Worm (Caenorhabditis elegans) whole organism, L4/young adult: ENCODE measurements around the gene F26H11.4.
A peak's percentile ranks its signal among the peaks of the same experiment; 100 is the strongest.

Experiments used
- W03F9.2 ChIP-seq: fragments of 150-350 bp; optimal IDR thresholded peaks from 2 replicates; lab custom pipeline; 2014; ENCODE audit warnings: missing biosample characterization, missing genetic modification characterization
- him-1 ChIP-seq: sonication (generic microtip); optimal IDR thresholded peaks from 2 replicates; lab custom pipeline; 2016; ENCODE audit warnings: missing genotype, missing genetic modification reagents, missing genetic modification characterization, missing compliant biosample characterization

- TF ChIP-seq him-1 (no peak), W03F9.2 (tag; lab: Kevin White, UChicago) (peak; percentile 67)
Measured at ce11 chrII:14437922-14438458, 29.6 kb downstream of the F26H11.4 start, which contains the start of gene K04B12.2.
